Worm (Caenorhabditis elegans) whole organism, L4/young adult: ENCODE results near the gene ZK105.6.

Experiments
- W03F9.2 ChIP-seq: fragments of 150-350 bp; optimal IDR thresholded peaks from 2 replicates; lab custom pipeline; 2014; ENCODE audit warnings: missing biosample characterization, missing genetic modification characterization
- dao-5 ChIP-seq: sonication (generic microtip); optimal IDR thresholded peaks from 2 replicates; lab custom pipeline; 2016; ENCODE audit warnings: missing genotype, missing genetic modification characterization, moderate library complexity, missing compliant biosample characterization
- him-1 ChIP-seq: sonication (generic microtip); optimal IDR thresholded peaks from 2 replicates; lab custom pipeline; 2016; ENCODE audit warnings: missing genotype, missing genetic modification reagents, missing genetic modification characterization, missing compliant biosample characterization

ce11 chrV:7745903-7746302 is 22.0 kb upstream of the ZK105.6 start:
- no peak for TF ChIP-seq him-1 (tag; lab: Kevin White, UChicago)
- no peak for TF ChIP-seq dao-5
- no peak for TF ChIP-seq W03F9.2
